Fruit fly (Drosophila melanogaster) whole organism, larva: ENCODE data around the gene CG13031.

Experiments used
- noc ChIP-seq: fragments of 200-800 bp; sonication (Bioruptor generic); optimal IDR thresholded peaks from 3 replicates; lab custom pipeline; 2019; ENCODE audit warnings: missing biosample characterization, mild to moderate bottlenecking, missing genetic modification characterization, moderate library complexity

The CG13031 gene

dm6 chr3L:16724561-16724960 lies at the start of gene CG13031:
TSS of gene CG13031 (plus strand) at chr3L:16724861.
- no peak for TF ChIP-seq noc (tag; lab: Kevin White, UChicago)

- no peak for TF ChIP-seq noc (tag; lab: Kevin White, UChicago)
Observed at dm6 chr3L:16679492-16680120, 45.1 kb upstream of the CG13031 start.

- no peak for TF ChIP-seq noc (tag; lab: Kevin White, UChicago)
Observed at dm6 chr3L:16682371-16682770, 42.3 kb upstream of the CG13031 start.

dm6 chr3L:16683007-16683406 lies 41.7 kb upstream of the CG13031 start:
- no peak for TF ChIP-seq noc (tag; lab: Kevin White, UChicago)

- TF ChIP-seq noc (tag; lab: Kevin White, UChicago), result no peak
Observed at dm6 chr3L:16689491-16689890, 35.2 kb upstream of the CG13031 start.

dm6 chr3L:16690055-16690454 lies 34.6 kb upstream of the CG13031 start:
- TF ChIP-seq noc (tag; lab: Kevin White, UChicago), result no peak

- peak; percentile 56 for TF ChIP-seq noc (tag; lab: Kevin White, UChicago)
Observed at dm6 chr3L:16693844-16694243, 30.8 kb upstream of the CG13031 start.

- TF ChIP-seq noc (tag; lab: Kevin White, UChicago), result peak; percentile 10
Observed at dm6 chr3L:16695076-16695847, 29.4 kb upstream of the CG13031 start.

dm6 chr3L:16697069-16697468 lies 27.6 kb upstream of the CG13031 start:
- TF ChIP-seq noc (tag; lab: Kevin White, UChicago), result peak; percentile 51

dm6 chr3L:16698089-16698488 lies 26.6 kb upstream of the CG13031 start:
- no peak for TF ChIP-seq noc (tag; lab: Kevin White, UChicago)

- TF ChIP-seq noc (tag; lab: Kevin White, UChicago), result no peak
Observed at dm6 chr3L:16699292-16700026, 25.2 kb upstream of the CG13031 start.

- TF ChIP-seq noc (tag; lab: Kevin White, UChicago), result no peak
Observed at dm6 chr3L:16702866-16703265, 21.8 kb upstream of the CG13031 start.

dm6 chr3L:16704251-16704650 lies 20.4 kb upstream of the CG13031 start:
- no peak for TF ChIP-seq noc (tag; lab: Kevin White, UChicago)

dm6 chr3L:16704673-16705072 lies 20.0 kb upstream of the CG13031 start, which contains the start of gene CG9692:
TSS of gene CG9692 (plus strand) at chr3L:16704973.
- TF ChIP-seq noc (tag; lab: Kevin White, UChicago), result no peak

- TF ChIP-seq noc (tag; lab: Kevin White, UChicago), result no peak
Observed at dm6 chr3L:16705630-16706029, 19.0 kb upstream of the CG13031 start.

dm6 chr3L:16708738-16709350 lies 15.8 kb upstream of the CG13031 start:
- TF ChIP-seq noc (tag; lab: Kevin White, UChicago), result no peak
